Worm (Caenorhabditis elegans): Measurements from ENCODE around the gene sqv-2.

Gene sqv-2

DNA sequence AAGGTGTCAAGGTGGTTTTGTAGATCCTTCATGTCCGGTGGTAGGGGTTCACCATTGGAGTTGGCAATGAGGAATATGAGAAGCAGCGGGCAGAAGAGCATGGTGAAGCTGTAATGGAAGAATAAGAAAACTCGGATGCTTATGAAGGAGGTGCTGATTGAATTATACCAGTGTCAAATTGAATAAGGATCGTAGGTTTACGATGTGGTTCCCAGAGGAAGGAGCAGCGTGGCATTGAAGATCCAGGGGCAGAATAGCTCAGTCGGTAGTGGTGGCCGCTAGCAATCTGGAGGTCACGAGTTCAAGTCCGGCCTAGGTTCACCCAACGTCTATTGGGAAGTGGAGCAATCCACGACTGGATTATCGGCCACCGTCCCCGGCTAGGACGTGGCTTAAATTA is 52.7 kb downstream of the sqv-2 start, which contains the start of gene Y110A2AL.6:
Gene Y110A2AL.6 (minus strand): TSS at position 101 of the 400 bp plus-strand sequence.
- TF ChIP-seq unc-62 (GFP tag; optimal IDR thresholded peaks at IDR 0.05): no peak

Measured in whole organism, dauer.